Worm (Caenorhabditis elegans): ENCODE measurements around the gene JC8.16.

The JC8.16 gene

ce11 chrIV:13299648-13300047 is 40.7 kb downstream of the JC8.16 start:
- TF ChIP-seq ztf-4 (tag; optimal IDR thresholded peaks at IDR 0.05) (no peak), pha-4 (tag; optimal IDR thresholded peaks at IDR 0.05) (no peak), nhr-77 (tag; optimal IDR thresholded peaks at IDR 0.05) (no peak), egl-27 (tag; optimal IDR thresholded peaks at IDR 0.05) (no peak), pqm-1 (tag; optimal IDR thresholded peaks at IDR 0.05) (no peak), unc-62 (GFP tag; optimal IDR thresholded peaks at IDR 0.05) (no peak), fkh-10 (GFP tag; optimal IDR thresholded peaks at IDR 0.05) (no peak), egl-5 (tag; optimal IDR thresholded peaks at IDR 0.05) (no peak), lin-15B (tag; optimal IDR thresholded peaks at IDR 0.05) (no peak), hmg-11 (tag; optimal IDR thresholded peaks at IDR 0.05) (no peak), ceh-9 (tag; optimal IDR thresholded peaks at IDR 0.05) (no peak), zag-1 (tag; optimal IDR thresholded peaks at IDR 0.05) (no peak), mml-1 (tag; optimal IDR thresholded peaks at IDR 0.05) (no peak)

ce11 chrIV:13300109-13300508 is 41.1 kb downstream of the JC8.16 start, which contains the start of gene kdp-1:
kdp-1 (plus strand) TSS chrIV:13300188.
- TF ChIP-seq nhr-11 (tag; optimal IDR thresholded peaks at IDR 0.05) (no peak), R02D3.7 (tag; optimal IDR thresholded peaks at IDR 0.05) (no peak), eor-1 (tag; optimal IDR thresholded peaks at IDR 0.05) (no peak), pqm-1 (tag; optimal IDR thresholded peaks at IDR 0.05) (no peak), pha-4 (tag; optimal IDR thresholded peaks at IDR 0.05) (no peak), ceh-82 (tag; optimal IDR thresholded peaks at IDR 0.05) (no peak), elt-1 (tag; optimal IDR thresholded peaks at IDR 0.05) (no peak)

ce11 chrIV:13300591-13300990 is 41.6 kb downstream of the JC8.16 start, which contains the start of gene csn-6:
csn-6 (plus strand) TSS chrIV:13300824.
- TF ChIP-seq elt-3 (tag; optimal IDR thresholded peaks at IDR 0.05) (no peak), ama-1 (optimal IDR thresholded peaks at IDR 0.05) (peak; percentile 45)

- TF ChIP-seq pha-4 (tag; optimal IDR thresholded peaks at IDR 0.05) = no peak
- TF ChIP-seq nhr-67 (tag; optimal IDR thresholded peaks at IDR 0.05) = no peak
- no peak for TF ChIP-seq nhr-12 (tag; optimal IDR thresholded peaks at IDR 0.05)
- no peak for TF ChIP-seq fkh-10 (GFP tag; optimal IDR thresholded peaks at IDR 0.05)
These were observed 44.5 kb downstream of the JC8.16 start, which contains the start of gene Y67H2A.7 for ce11 chrIV:13303442-13303841. Y67H2A.7 (plus strand) TSS chrIV:13303742.

ce11 chrIV:13304786-13305185 is 45.8 kb downstream of the JC8.16 start:
- peak; percentile 76 for TF ChIP-seq nfya-1 (tag; optimal IDR thresholded peaks at IDR 0.05; ENCODE audit: insufficient read depth)
- TF ChIP-seq ceh-16 (tag; optimal IDR thresholded peaks at IDR 0.05) = no peak

- peak; percentile 70 for TF ChIP-seq nfya-1 (tag; optimal IDR thresholded peaks at IDR 0.05; ENCODE audit: insufficient read depth)
- no peak for TF ChIP-seq nhr-25 (tag; optimal IDR thresholded peaks at IDR 0.05)
- TF ChIP-seq elt-2 (tag; optimal IDR thresholded peaks at IDR 0.05) = no peak
These were observed 50.7 kb downstream of the JC8.16 start for ce11 chrIV:13309636-13310035.
